Fruit fly (Drosophila melanogaster): ENCODE measurements around the gene hid.

hid gene

dm6 chr3L:18203949-18204348, 18.5 kb upstream of the hid start:
- TF ChIP-seq lola (GFP tag; optimal IDR thresholded peaks at IDR 0.05) (peak in 1 of 3 experiments; percentile 87), CG6654 (GFP tag; optimal IDR thresholded peaks at IDR 0.05) (no peak), CG15696 (tag; optimal IDR thresholded peaks at IDR 0.05) (peak; percentile 73), lilli (GFP tag; optimal IDR thresholded peaks at IDR 0.05) (no peak), CG4328 (GFP tag; optimal IDR thresholded peaks at IDR 0.05) (no peak), CG8089 (GFP tag; optimal IDR thresholded peaks at IDR 0.05) (no peak), Sry-δ (GFP tag; optimal IDR thresholded peaks at IDR 0.05) (no peak), Lhr (GFP tag; optimal IDR thresholded peaks at IDR 0.05) (peak; percentile 32), Hr39 (optimal IDR thresholded peaks at IDR 0.05) (no peak), CG8281 (tag; optimal IDR thresholded peaks at IDR 0.05) (peak; percentile 15), Xrp1 (GFP tag; IDR thresholded peaks at IDR 0.05) (peak; percentile 88), CG10565 (GFP tag; optimal IDR thresholded peaks at IDR 0.05) (no peak), CG1024 (GFP tag; IDR thresholded peaks at IDR 0.05) (no peak), gce (GFP tag; IDR thresholded peaks at IDR 0.05) (no peak), HLH54F (GFP tag; optimal IDR thresholded peaks at IDR 0.05) (no peak), CG9876 (GFP tag; optimal IDR thresholded peaks at IDR 0.05) (no peak), CG42726 (GFP tag; IDR thresholded peaks at IDR 0.05; ENCODE audit: partially characterized antibody) (no peak), mld (GFP tag; IDR thresholded peaks at IDR 0.05; ENCODE audit: partially characterized antibody) (no peak), sd (tag; optimal IDR thresholded peaks at IDR 0.05) (no peak), usp (GFP tag; optimal IDR thresholded peaks at IDR 0.05) (no peak), Med (GFP tag) (no peak), CG2199 (GFP tag; IDR thresholded peaks at IDR 0.05) (no peak), wor (GFP tag; IDR thresholded peaks at IDR 0.05) (peak; percentile 24; the same call in 1 of the 2 replicates), CG11247 (GFP tag; IDR thresholded peaks at IDR 0.05) (no peak), CG17186 (GFP tag; optimal IDR thresholded peaks at IDR 0.05) (no peak), CG34224 (GFP tag; IDR thresholded peaks at IDR 0.05; ENCODE audit: partially characterized antibody) (no peak), CG4707 (GFP tag; optimal IDR thresholded peaks at IDR 0.05) (peak; percentile 18), Bteb2 (GFP tag; optimal IDR thresholded peaks at IDR 0.05) (no peak), klu (GFP tag; IDR thresholded peaks at IDR 0.05) (no peak), ham (GFP tag; IDR thresholded peaks at IDR 0.05) (no peak), CG14014 (GFP tag; IDR thresholded peaks at IDR 0.05) (peak; percentile 22; the same call in 1 of the 2 replicates), CG4360 (GFP tag; IDR thresholded peaks at IDR 0.05) (no peak), wdn (GFP tag; IDR thresholded peaks at IDR 0.05) (no peak), Mes4 (GFP tag; optimal IDR thresholded peaks at IDR 0.05) (no peak), CG16813 (GFP tag; IDR thresholded peaks at IDR 0.05; ENCODE audit: partially characterized antibody) (no peak), z (GFP tag; IDR thresholded peaks at IDR 0.05) (no peak), lab (GFP tag; optimal IDR thresholded peaks at IDR 0.05) (peak; percentile 14), ERR (GFP tag; optimal IDR thresholded peaks at IDR 0.05) (no peak), abd-A (tag; optimal IDR thresholded peaks at IDR 0.05) (no peak), Hmx (GFP tag; optimal IDR thresholded peaks at IDR 0.05) (no peak), ind (GFP tag; optimal IDR thresholded peaks at IDR 0.05) (peak; percentile 30), Dll (GFP tag; IDR thresholded peaks at IDR 0.05; ENCODE audit: partially characterized antibody) (no peak), HHEX (GFP tag; optimal IDR thresholded peaks at IDR 0.05) (no peak), az2 (GFP tag; optimal IDR thresholded peaks at IDR 0.05) (peak; percentile 55), tap (tag; optimal IDR thresholded peaks at IDR 0.05) (peak; percentile 53), slou (GFP tag; optimal IDR thresholded peaks at IDR 0.05) (no peak), peb (GFP tag; IDR thresholded peaks at IDR 0.05) (peak; percentile 31; the same call in 1 of the 2 replicates), dpn (GFP tag; optimal IDR thresholded peaks at IDR 0.05) (peak in 1 of 2 experiments; percentile 12), CG15073 (GFP tag; optimal IDR thresholded peaks at IDR 0.05) (no peak), Xbp1 (GFP tag; optimal IDR thresholded peaks at IDR 0.05) (peak; percentile 25), Sin3A (optimal IDR thresholded peaks at IDR 0.05) (no peak), E2f2 (GFP tag; IDR thresholded peaks at IDR 0.05) (peak; percentile 16; the same call in 1 of the 2 replicates)

All from whole organism, embryonic.